Worm (Caenorhabditis elegans) whole organism, L3 larva: ENCODE measurements around the gene Y49F6A.12.

Experiments used
- ZK546.5 ChIP-seq: sonication (generic microtip); optimal IDR thresholded peaks from 2 replicates; lab custom pipeline; 2017; ENCODE audit warnings: missing biosample characterization, missing genetic modification characterization
- aly-2 ChIP-seq: fragments of 150-350 bp; optimal IDR thresholded peaks from 2 replicates; lab custom pipeline; 2014; ENCODE audit warnings: missing biosample characterization, missing genetic modification characterization
- ama-1 ChIP-seq: fragments of 150-350 bp; optimal IDR thresholded peaks from 2 replicates; lab custom pipeline; 2018
- ceh-16 ChIP-seq: sonication (generic microtip); optimal IDR thresholded peaks from 2 replicates; lab custom pipeline; 2017; ENCODE audit warnings: missing biosample characterization, missing genetic modification characterization
- ceh-28 ChIP-seq: fragments of 150-350 bp; optimal IDR thresholded peaks from 2 replicates; lab custom pipeline; 2014; ENCODE audit warnings: missing biosample characterization, missing genetic modification reagents, missing genetic modification characterization
- ceh-82 ChIP-seq: fragments of 150-350 bp; optimal IDR thresholded peaks from 2 replicates; lab custom pipeline; 2014; ENCODE audit warnings: missing biosample characterization, missing genetic modification characterization
- ceh-9 ChIP-seq: sonication (generic microtip); optimal IDR thresholded peaks from 2 replicates; lab custom pipeline; 2018; ENCODE audit warnings: missing biosample characterization, missing genetic modification characterization
- daf-12 ChIP-seq: fragments of 150-350 bp; optimal IDR thresholded peaks from 2 replicates; lab custom pipeline; 2014; ENCODE audit warnings: missing biosample characterization, missing genetic modification reagents, missing genetic modification characterization
- elt-1 ChIP-seq: fragments of 150-350 bp; optimal IDR thresholded peaks from 2 replicates; lab custom pipeline; 2014; ENCODE audit warnings: missing biosample characterization, missing genetic modification characterization
- elt-2 ChIP-seq: sonication (generic microtip); optimal IDR thresholded peaks from 2 replicates; lab custom pipeline; 2016; ENCODE audit warnings: missing genetic modification reagents, mild to moderate bottlenecking, missing genetic modification characterization, missing compliant biosample characterization
- elt-3 ChIP-seq, 3 experiments: fragments of 150-350 bp in 1 of 3; sonication (generic microtip) in 2 of 3; optimal IDR thresholded peaks; 2 replicates in 2 of 3; 4 replicates in 1 of 3; lab custom pipeline; 2014 to 2017; ENCODE audit warnings: missing biosample characterization in 3 of 3, missing genetic modification characterization in 3 of 3
- eor-1 ChIP-seq, 2 experiments: fragments of 150-350 bp; optimal IDR thresholded peaks; 2 replicates each; lab custom pipeline; 2014 to 2018; ENCODE audit warnings: missing biosample characterization in 2 of 2, missing genetic modification characterization in 2 of 2
- fkh-10 ChIP-seq: sonication (generic microtip); optimal IDR thresholded peaks from 2 replicates; lab custom pipeline; 2017; ENCODE audit warnings: missing biosample characterization, missing genetic modification reagents, missing genetic modification characterization
- fkh-2 ChIP-seq: fragments of 150-350 bp; optimal IDR thresholded peaks from 2 replicates; lab custom pipeline; 2014; ENCODE audit warnings: missing biosample characterization, missing genetic modification reagents, missing genetic modification characterization
- fos-1 ChIP-seq: fragments of 150-350 bp; optimal IDR thresholded peaks from 2 replicates; lab custom pipeline; 2014; ENCODE audit warnings: missing biosample characterization, missing genetic modification characterization
- hmg-11 ChIP-seq: sonication (generic microtip); optimal IDR thresholded peaks from 2 replicates; lab custom pipeline; 2016; ENCODE audit warnings: missing genetic modification characterization, missing compliant biosample characterization
- lin-15B ChIP-seq: fragments of 150-350 bp; optimal IDR thresholded peaks from 2 replicates; lab custom pipeline; 2014; ENCODE audit warnings: missing biosample characterization, missing genetic modification characterization
- lsy-12 ChIP-seq: sonication (generic microtip); optimal IDR thresholded peaks from 2 replicates; lab custom pipeline; 2016; ENCODE audit warnings: mild to moderate bottlenecking, missing genetic modification characterization, missing compliant biosample characterization
- mdl-1 ChIP-seq: fragments of 150-350 bp; optimal IDR thresholded peaks from 2 replicates; lab custom pipeline; 2014; ENCODE audit warnings: missing biosample characterization, missing genetic modification characterization
- mml-1 ChIP-seq: fragments of 150-350 bp; sonication (generic microtip); optimal IDR thresholded peaks from 3 replicates; lab custom pipeline; 2014; ENCODE audit warnings: missing biosample characterization, missing genetic modification characterization
- nhr-11 ChIP-seq: fragments of 150-350 bp; optimal IDR thresholded peaks from 2 replicates; lab custom pipeline; 2014; ENCODE audit warnings: missing biosample characterization, missing genetic modification characterization
- nhr-23 ChIP-seq: fragments of 150-350 bp; optimal IDR thresholded peaks from 2 replicates; lab custom pipeline; 2014; ENCODE audit warnings: missing biosample characterization, missing genetic modification reagents, missing genetic modification characterization
- nhr-237 ChIP-seq: fragments of 150-350 bp; optimal IDR thresholded peaks from 2 replicates; lab custom pipeline; 2014; ENCODE audit warnings: missing biosample characterization, missing genetic modification characterization
- nhr-25 ChIP-seq: sonication (generic microtip); optimal IDR thresholded peaks from 2 replicates; lab custom pipeline; 2017; ENCODE audit warnings: missing biosample characterization, missing genetic modification characterization
- nhr-43 ChIP-seq: sonication (generic microtip); optimal IDR thresholded peaks from 2 replicates; lab custom pipeline; 2016; ENCODE audit warnings: mild to moderate bottlenecking, missing genetic modification characterization, missing compliant biosample characterization; ENCODE audit not compliant: poor library complexity, severe bottlenecking
- nhr-67 ChIP-seq: fragments of 150-350 bp; optimal IDR thresholded peaks from 2 replicates; lab custom pipeline; 2014; ENCODE audit warnings: missing biosample characterization, missing genetic modification characterization
- nhr-76 ChIP-seq: fragments of 150-350 bp; sonication (generic microtip); optimal IDR thresholded peaks from 5 replicates; lab custom pipeline; 2014; ENCODE audit warnings: missing biosample characterization, missing genetic modification characterization
- pqm-1 ChIP-seq: fragments of 150-350 bp; optimal IDR thresholded peaks from 2 replicates; lab custom pipeline; 2017; ENCODE audit warnings: missing biosample characterization, missing genetic modification characterization, inconsistent platforms
- sea-2 ChIP-seq: fragments of 150-350 bp; sonication (generic microtip); optimal IDR thresholded peaks from 4 replicates; lab custom pipeline; 2014; ENCODE audit warnings: missing biosample characterization, missing genetic modification reagents, missing genetic modification characterization
- skn-1 ChIP-seq: fragments of 150-350 bp; optimal IDR thresholded peaks from 2 replicates; lab custom pipeline; 2014; ENCODE audit warnings: missing biosample characterization, missing genetic modification characterization
- snpc-4 ChIP-seq: fragments of 150-350 bp; optimal IDR thresholded peaks from 2 replicates; lab custom pipeline; 2014; ENCODE audit warnings: missing biosample characterization, missing genetic modification characterization
- tbx-2 ChIP-seq: sonication (generic microtip); optimal IDR thresholded peaks from 2 replicates; lab custom pipeline; 2016; ENCODE audit warnings: mild to moderate bottlenecking, missing genetic modification characterization, missing compliant biosample characterization
- unc-39 ChIP-seq: sonication (generic microtip); optimal IDR thresholded peaks from 4 replicates; lab custom pipeline; 2017; ENCODE audit warnings: missing biosample characterization, missing genetic modification characterization
- unc-62 ChIP-seq: fragments of 150-350 bp; sonication (generic microtip); optimal IDR thresholded peaks from 4 replicates; lab custom pipeline; 2014; ENCODE audit warnings: missing biosample characterization, missing genetic modification reagents, missing genetic modification characterization
- zag-1 ChIP-seq: fragments of 150-350 bp; optimal IDR thresholded peaks from 2 replicates; lab custom pipeline; 2014; ENCODE audit warnings: missing biosample characterization, missing genetic modification characterization

Gene Y49F6A.12

ce11 chrII:3570927-3571538 lies 24.4 kb upstream of the Y49F6A.12 start, which contains the start of the genes clec-128 and clec-129:
clec-128 (minus strand) TSS chrII:3571027.
clec-129 (plus strand) TSS chrII:3571488.
- no peak for TF ChIP-seq lin-15B (tag; lab: Kevin White, UChicago)
- TF ChIP-seq elt-1 (tag; lab: Kevin White, UChicago) = no peak
- TF ChIP-seq elt-3 (tag; optimal IDR thresholded peaks at IDR 0.05; lab: Kevin White, UChicago) = no peak
- no peak for TF ChIP-seq fos-1 (tag; lab: Kevin White, UChicago)
- TF ChIP-seq lsy-12 (tag; lab: Kevin White, UChicago) = no peak
- no peak for TF ChIP-seq eor-1 (tag; optimal IDR thresholded peaks at IDR 0.05; lab: Kevin White, UChicago)
- no peak for TF ChIP-seq fkh-2 (tag; lab: Kevin White, UChicago)
- no peak for TF ChIP-seq nhr-11 (tag; lab: Kevin White, UChicago)
- no peak for TF ChIP-seq nhr-43
- TF ChIP-seq daf-12 = no peak
- TF ChIP-seq ceh-82 = no peak
- no peak for TF ChIP-seq ZK546.5 (tag; lab: Kevin White, UChicago)
- no peak for TF ChIP-seq unc-62 (GFP tag; lab: Kevin White, UChicago)
- TF ChIP-seq fkh-10 (GFP tag; lab: Kevin White, UChicago) = no peak
- no peak for TF ChIP-seq skn-1 (tag; lab: Kevin White, UChicago)
- TF ChIP-seq ceh-9 (tag; lab: Kevin White, UChicago) = no peak
- no peak for TF ChIP-seq ama-1
- TF ChIP-seq ceh-16 = no peak
- TF ChIP-seq, all 47 proteins: peak for 0

- no peak for TF ChIP-seq snpc-4 (tag; lab: Kevin White, UChicago)
- no peak for TF ChIP-seq unc-39
- TF ChIP-seq zag-1 (tag; lab: Kevin White, UChicago) = no peak
- TF ChIP-seq tbx-2 (tag; lab: Kevin White, UChicago) = no peak
- no peak for TF ChIP-seq hmg-11 (tag; lab: Kevin White, UChicago)
- TF ChIP-seq nhr-25 (tag; lab: Kevin White, UChicago) = no peak
- TF ChIP-seq mml-1 (tag; lab: Kevin White, UChicago) = no peak
- TF ChIP-seq elt-1 (tag; lab: Kevin White, UChicago) = no peak
Measured at ce11 chrII:3573255-3573654, 22.2 kb upstream of the Y49F6A.12 start, which contains the start of gene clec-130. clec-130 (plus strand) TSS chrII:3573555.

- no peak for TF ChIP-seq sea-2 (GFP tag; lab: Kevin White, UChicago)
- TF ChIP-seq skn-1 (tag; lab: Kevin White, UChicago) = no peak
- no peak for TF ChIP-seq aly-2 (tag; lab: Kevin White, UChicago)
- TF ChIP-seq ZK546.5 (tag; lab: Kevin White, UChicago) = no peak
- no peak for TF ChIP-seq nhr-237 (tag; lab: Kevin White, UChicago)
- no peak for TF ChIP-seq snpc-4 (tag; lab: Kevin White, UChicago)
- TF ChIP-seq pqm-1 = no peak
- TF ChIP-seq ceh-28 = no peak
- TF ChIP-seq, all 47 proteins: peak for 0
Measured at ce11 chrII:3576742-3577141, 18.7 kb upstream of the Y49F6A.12 start, which contains the start of gene clec-132. clec-132 (plus strand) TSS chrII:3577042.

ce11 chrII:3578121-3578520 lies 17.3 kb upstream of the Y49F6A.12 start, which contains the start of gene clec-133:
clec-133 (plus strand) TSS chrII:3578421.
- TF ChIP-seq fos-1 (tag; lab: Kevin White, UChicago) (no peak), nhr-11 (tag; lab: Kevin White, UChicago) (no peak), ama-1 (no peak), nhr-23 (tag; lab: Kevin White, UChicago) (no peak), ceh-28 (no peak), elt-2 (tag; lab: Kevin White, UChicago) (no peak)

ce11 chrII:3579767-3580166 lies 15.7 kb upstream of the Y49F6A.12 start, which contains the start of gene clec-134:
clec-134 (plus strand) TSS chrII:3580067.
- no peak for TF ChIP-seq pqm-1
- no peak for TF ChIP-seq unc-62 (GFP tag; lab: Kevin White, UChicago)
- no peak for TF ChIP-seq nhr-76 (tag; lab: Kevin White, UChicago)
- TF ChIP-seq fkh-2 (tag; lab: Kevin White, UChicago) = no peak
- TF ChIP-seq mdl-1 (tag; lab: Kevin White, UChicago) = no peak
- no peak for TF ChIP-seq nhr-11 (tag; lab: Kevin White, UChicago)
- TF ChIP-seq nhr-25 (tag; lab: Kevin White, UChicago) = no peak
- no peak for TF ChIP-seq nhr-67 (tag; lab: Kevin White, UChicago)
- TF ChIP-seq eor-1 (tag; optimal IDR thresholded peaks at IDR 0.05; lab: Kevin White, UChicago) = no peak
- TF ChIP-seq fkh-10 (GFP tag; lab: Kevin White, UChicago) = no peak
